Worm (Caenorhabditis elegans) whole organism, early embryonic: ENCODE measurements around the gene hsp-16.41.

Experiments used
- B0310.2 ChIP-seq: sonication (generic microtip); optimal IDR thresholded peaks from 2 replicates; lab custom pipeline; 2016; ENCODE audit warnings: mild to moderate bottlenecking, missing genetic modification characterization, missing compliant biosample characterization
- F13C5.2 ChIP-seq: sonication (generic microtip); optimal IDR thresholded peaks from 2 replicates; lab custom pipeline; 2017; ENCODE audit warnings: mild to moderate bottlenecking, missing genetic modification characterization, inconsistent platforms, missing compliant biosample characterization
- aly-1 ChIP-seq: sonication (generic microtip); optimal IDR thresholded peaks from 2 replicates; lab custom pipeline; 2016; ENCODE audit warnings: missing genetic modification characterization, missing compliant biosample characterization
- ama-1 ChIP-seq: fragments of 150-350 bp; optimal IDR thresholded peaks from 2 replicates; lab custom pipeline; 2014
- ceh-13 ChIP-seq: fragments of 200-800 bp; sonication (Bioruptor generic); optimal IDR thresholded peaks from 2 replicates; lab custom pipeline; 2018; ENCODE audit warnings: mild to moderate bottlenecking, missing genetic modification characterization, missing compliant biosample characterization
- ceh-36 ChIP-seq: sonication (generic microtip); optimal IDR thresholded peaks from 2 replicates; lab custom pipeline; 2016; ENCODE audit warnings: missing genetic modification characterization, inconsistent platforms, missing compliant biosample characterization
- ets-7 ChIP-seq: sonication (generic microtip); optimal IDR thresholded peaks from 2 replicates; lab custom pipeline; 2016; ENCODE audit warnings: missing genotype, missing genetic modification characterization, missing compliant biosample characterization
- flt-1 ChIP-seq: fragments of 200-800 bp; sonication (Bioruptor generic); IDR thresholded peaks from 2 replicates; pipeline ENCODE4 v1.3.6; 2022; ENCODE audit warnings: missing genetic modification characterization, missing compliant biosample characterization
- hmbx-1 ChIP-seq: sonication (generic microtip); optimal IDR thresholded peaks from 2 replicates; lab custom pipeline; 2016; ENCODE audit warnings: mild to moderate bottlenecking, missing genetic modification characterization, missing compliant biosample characterization
- hmg-4 ChIP-seq: fragments of 200-800 bp; sonication (Bioruptor generic); optimal IDR thresholded peaks from 2 replicates; lab custom pipeline; 2018; ENCODE audit warnings: mild to moderate bottlenecking, missing genetic modification characterization, missing compliant biosample characterization
- hnd-1 ChIP-seq: sonication (generic microtip); optimal IDR thresholded peaks from 2 replicates; lab custom pipeline; 2016; ENCODE audit warnings: missing genetic modification characterization, missing compliant biosample characterization
- pes-1 ChIP-seq: fragments of 200-800 bp; sonication (Bioruptor generic); IDR thresholded peaks from 2 replicates; pipeline ENCODE4 v1.3.6; 2022; ENCODE audit warnings: missing genetic modification reagents, missing genetic modification characterization, missing compliant biosample characterization
- scrt-1 ChIP-seq: fragments of 200-800 bp; sonication (Bioruptor generic); IDR thresholded peaks from 2 replicates; pipeline ENCODE4 v1.3.6; 2022; ENCODE audit warnings: missing genetic modification characterization, missing compliant biosample characterization
- sea-1 ChIP-seq: fragments of 200-800 bp; sonication (Bioruptor generic); conservative IDR thresholded peaks from 2 replicates; pipeline ENCODE4 v1.3.6; 2022; ENCODE audit warnings: missing genetic modification characterization, missing compliant biosample characterization
- tbx-11 ChIP-seq: fragments of 200-800 bp; sonication (Bioruptor generic); IDR thresholded peaks from 2 replicates; pipeline ENCODE4 v1.3.6; 2022; ENCODE audit warnings: missing genetic modification characterization, missing compliant biosample characterization
- tbx-37 ChIP-seq: fragments of 200-800 bp; sonication (Bioruptor generic); conservative IDR thresholded peaks from 2 replicates; pipeline ENCODE4 v1.3.6; 2022; ENCODE audit warnings: missing genetic modification reagents, missing genetic modification characterization, missing compliant biosample characterization
- tra-4 ChIP-seq: sonication (generic microtip); optimal IDR thresholded peaks from 2 replicates; lab custom pipeline; 2017; ENCODE audit warnings: missing genetic modification characterization, missing compliant biosample characterization

Gene hsp-16.41

DNA sequence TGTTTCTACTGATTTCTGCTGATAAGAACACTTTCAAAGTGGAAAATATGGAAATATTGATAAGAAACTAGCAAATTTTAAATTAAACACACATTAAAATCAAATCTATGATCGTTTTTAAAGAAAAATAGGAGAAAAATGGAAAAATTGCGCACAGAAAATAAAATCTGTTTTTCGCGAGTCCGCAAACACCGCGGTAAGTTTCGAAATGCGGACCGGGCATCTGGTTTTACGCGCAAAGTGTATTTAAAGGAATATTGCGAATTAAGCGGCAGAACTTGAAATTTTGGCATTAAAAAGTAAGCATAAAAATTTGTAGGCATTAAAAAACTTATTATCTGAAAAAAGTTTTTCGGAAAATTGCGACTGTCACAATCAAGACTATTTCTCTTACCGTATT lies 31.9 kb upstream of the hsp-16.41 start:
- TF ChIP-seq scrt-1 (GFP tag; lab: Robert Waterston, UW), result no peak
- TF ChIP-seq F13C5.2, result peak; percentile 11

DNA sequence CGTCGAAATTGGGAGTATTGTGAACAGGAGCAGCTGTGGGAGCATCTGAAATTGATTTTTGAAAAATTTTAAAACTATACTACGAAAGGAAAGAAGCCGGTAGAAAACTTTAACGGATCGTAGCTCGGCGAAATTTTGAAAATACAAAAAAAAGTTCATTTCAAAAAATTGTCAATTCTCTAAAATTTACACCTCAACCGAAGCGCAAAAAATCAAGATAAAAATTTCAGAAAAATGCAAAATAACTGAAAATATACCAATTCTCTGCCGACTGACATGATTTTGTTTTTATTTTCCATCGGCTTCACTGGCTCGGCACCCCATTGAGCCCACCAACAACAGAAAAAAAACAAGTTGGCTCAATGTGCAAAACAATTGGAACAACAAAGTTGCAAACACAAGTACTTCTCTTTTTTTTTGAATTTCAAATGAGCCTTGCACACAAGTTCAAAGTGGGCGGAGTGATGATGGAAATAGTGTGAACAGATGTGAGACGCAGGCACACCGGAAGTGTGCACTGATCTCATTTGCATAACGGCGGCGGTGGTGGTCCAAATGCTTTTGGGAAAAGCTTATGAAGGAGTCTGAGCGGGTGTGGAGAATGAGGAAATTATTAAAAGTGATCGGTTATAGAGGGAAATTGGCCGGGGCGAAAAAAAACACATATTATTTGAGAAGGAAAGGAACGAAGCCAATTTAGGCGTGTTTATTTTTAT lies 29.9 kb upstream of the hsp-16.41 start, which contains the start of gene F36H9.7:
Gene F36H9.7 (minus strand): TSS at position 51 of the 716 bp plus-strand sequence.
- TF ChIP-seq ceh-13 (GFP tag; lab: Kevin White, UChicago) (no peak), tra-4 (tag; lab: Kevin White, UChicago) (no peak), hmbx-1 (tag; lab: Kevin White, UChicago) (no peak), aly-1 (tag; lab: Kevin White, UChicago) (no peak), tbx-11 (GFP tag; lab: Robert Waterston, UW) (no peak), tbx-37 (GFP tag; lab: Robert Waterston, UW) (no peak), F13C5.2 (no peak), flt-1 (no peak), ceh-36 (tag; lab: Kevin White, UChicago) (no peak), hmg-4 (GFP tag; lab: Kevin White, UChicago) (no peak), ets-7 (tag; lab: Kevin White, UChicago) (no peak), ama-1 (lab: Kevin White, UChicago) (no peak), sea-1 (GFP tag; lab: Robert Waterston, UW) (no peak), B0310.2 (tag; lab: Kevin White, UChicago) (no peak), scrt-1 (GFP tag; lab: Robert Waterston, UW) (no peak), pes-1 (no peak), hnd-1 (tag; lab: Kevin White, UChicago) (no peak)

DNA sequence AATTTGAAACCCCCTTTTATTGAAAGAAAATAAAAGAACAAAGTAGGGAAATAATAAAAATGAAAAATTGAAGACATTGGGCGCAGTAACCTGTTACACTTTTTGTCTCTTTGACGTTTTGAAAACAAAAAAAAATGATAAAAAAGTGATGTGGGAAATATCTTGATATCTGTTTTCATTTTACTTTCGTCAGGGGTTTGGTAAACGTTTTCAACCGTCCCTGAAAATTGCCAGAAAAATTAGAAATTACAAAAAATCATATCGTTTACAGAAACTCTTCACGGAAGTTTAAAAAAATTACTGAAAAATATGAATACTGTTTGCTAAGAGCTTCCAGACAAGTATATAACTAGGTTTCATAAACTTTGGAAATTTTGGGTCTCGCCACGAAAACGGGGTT lies 25.8 kb upstream of the hsp-16.41 start, which contains the start of gene F36H9.4:
Gene F36H9.4 (minus strand): TSS at position 101 of the 400 bp plus-strand sequence.
- TF ChIP-seq ets-7 (tag; lab: Kevin White, UChicago) (no peak), pes-1 (no peak), flt-1 (no peak), sea-1 (GFP tag; lab: Robert Waterston, UW) (no peak), hmg-4 (GFP tag; lab: Kevin White, UChicago) (no peak), ceh-13 (GFP tag; lab: Kevin White, UChicago) (no peak), hmbx-1 (tag; lab: Kevin White, UChicago) (no peak), tbx-11 (GFP tag; lab: Robert Waterston, UW) (no peak), tbx-37 (GFP tag; lab: Robert Waterston, UW) (no peak), tra-4 (tag; lab: Kevin White, UChicago) (no peak), scrt-1 (GFP tag; lab: Robert Waterston, UW) (no peak)

DNA sequence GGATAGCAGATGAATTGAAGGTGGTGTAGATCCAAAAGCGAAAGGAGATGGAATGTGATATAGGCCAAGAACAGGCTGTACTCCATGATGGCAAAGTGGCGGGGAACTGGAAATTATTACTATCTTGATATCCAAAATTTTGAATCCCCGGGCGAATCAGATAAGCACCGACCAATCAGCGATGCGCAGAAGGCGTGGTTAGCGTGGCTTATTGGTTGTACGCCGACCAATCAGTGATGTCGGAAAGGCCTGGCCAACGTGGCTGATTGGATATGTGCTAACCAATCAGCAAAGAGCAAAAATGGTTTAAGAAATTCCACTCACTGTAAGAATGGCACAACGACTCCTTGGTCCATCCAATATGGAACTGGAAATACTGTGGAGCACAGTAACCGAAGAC lies 25.0 kb upstream of the hsp-16.41 start:
- TF ChIP-seq ets-7 (tag; lab: Kevin White, UChicago), result no peak
- no peak for TF ChIP-seq flt-1
- TF ChIP-seq sea-1 (GFP tag; lab: Robert Waterston, UW), result no peak
- no peak for TF ChIP-seq hmbx-1 (tag; lab: Kevin White, UChicago)
- TF ChIP-seq ama-1 (lab: Kevin White, UChicago), result no peak

DNA sequence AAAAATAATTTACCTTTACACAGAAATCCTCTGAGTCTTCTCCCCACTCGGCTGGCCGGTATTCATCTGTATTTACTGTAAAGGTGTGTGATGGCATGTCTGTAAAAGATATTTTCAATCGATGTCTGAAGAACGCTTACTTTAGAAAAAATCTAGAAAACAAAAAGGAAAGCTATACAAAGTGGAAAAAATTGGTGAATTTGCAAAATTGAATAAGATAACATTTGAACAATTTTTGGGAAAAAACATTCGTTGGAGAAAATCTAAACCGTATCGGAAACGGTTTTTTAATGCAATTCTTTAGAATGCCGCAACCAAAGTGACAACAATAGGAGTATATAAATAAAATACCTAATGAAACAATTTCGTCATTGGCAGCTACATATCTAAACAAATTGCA lies 23.1 kb upstream of the hsp-16.41 start, which contains the start of gene F36H9.5:
Gene F36H9.5 (minus strand): TSS at position 101 of the 400 bp plus-strand sequence.
- TF ChIP-seq pes-1 (no peak), F13C5.2 (no peak), ceh-36 (tag; lab: Kevin White, UChicago) (no peak), hnd-1 (tag; lab: Kevin White, UChicago) (no peak), sea-1 (GFP tag; lab: Robert Waterston, UW) (no peak), ama-1 (lab: Kevin White, UChicago) (no peak), ceh-13 (GFP tag; lab: Kevin White, UChicago) (no peak), hmbx-1 (tag; lab: Kevin White, UChicago) (no peak), aly-1 (tag; lab: Kevin White, UChicago) (no peak), B0310.2 (tag; lab: Kevin White, UChicago) (no peak), flt-1 (no peak), ets-7 (tag; lab: Kevin White, UChicago) (no peak), hmg-4 (GFP tag; lab: Kevin White, UChicago) (no peak), tbx-37 (GFP tag; lab: Robert Waterston, UW) (no peak), tbx-11 (GFP tag; lab: Robert Waterston, UW) (no peak), tra-4 (tag; lab: Kevin White, UChicago) (no peak), scrt-1 (GFP tag; lab: Robert Waterston, UW) (no peak)

DNA sequence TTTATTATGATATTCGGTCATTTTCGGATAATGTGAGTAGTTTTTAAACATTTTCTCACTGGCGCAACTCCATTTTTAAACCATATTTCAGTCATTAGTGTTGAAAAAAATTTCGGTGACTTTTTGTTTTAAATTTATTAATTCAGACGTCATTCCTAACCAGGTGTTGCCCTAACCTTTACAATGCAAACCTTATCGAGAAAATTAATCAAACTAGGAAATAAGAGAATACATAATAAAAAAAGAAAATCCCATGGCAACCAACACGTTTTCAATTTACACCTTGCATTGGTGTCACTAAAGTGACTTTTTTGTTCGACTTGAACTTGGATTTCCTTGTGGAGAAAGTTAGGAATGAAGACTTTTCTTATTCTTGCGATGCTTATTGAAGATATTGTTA lies 16.8 kb upstream of the hsp-16.41 start, which contains the start of gene F36H9.2:
Gene F36H9.2 (plus strand): TSS at position 301 of the 400 bp plus-strand sequence.
- no peak for TF ChIP-seq sea-1 (GFP tag; lab: Robert Waterston, UW)
- TF ChIP-seq tbx-11 (GFP tag; lab: Robert Waterston, UW), result no peak
- TF ChIP-seq F13C5.2, result no peak
- no peak for TF ChIP-seq flt-1
- no peak for TF ChIP-seq ceh-36 (tag; lab: Kevin White, UChicago)
- TF ChIP-seq tra-4 (tag; lab: Kevin White, UChicago), result no peak
- TF ChIP-seq aly-1 (tag; lab: Kevin White, UChicago), result no peak
- no peak for TF ChIP-seq scrt-1 (GFP tag; lab: Robert Waterston, UW)

DNA sequence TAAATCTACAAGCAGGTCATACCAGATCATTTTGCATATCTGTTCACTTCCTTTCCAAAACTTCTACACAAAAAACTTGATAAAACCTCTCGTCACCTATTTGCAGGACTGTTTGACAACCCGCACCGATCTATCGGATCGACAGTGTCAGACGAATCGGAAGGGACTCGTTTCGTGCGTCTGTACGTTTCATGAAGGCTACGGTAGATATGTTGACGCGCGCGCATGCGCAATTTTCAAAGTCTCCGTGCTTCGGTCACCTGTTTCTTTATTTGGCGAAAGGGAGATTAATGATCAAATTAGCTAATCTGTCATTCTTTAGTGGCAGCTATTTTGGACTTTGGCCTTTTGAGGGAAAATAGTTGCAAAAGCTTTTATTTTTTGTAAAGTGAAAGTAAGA lies 15.5 kb upstream of the hsp-16.41 start:
- TF ChIP-seq tbx-37 (GFP tag; lab: Robert Waterston, UW) (no peak), ama-1 (lab: Kevin White, UChicago) (no peak), pes-1 (no peak), flt-1 (no peak), F13C5.2 (no peak), ets-7 (tag; lab: Kevin White, UChicago) (no peak), hmbx-1 (tag; lab: Kevin White, UChicago) (no peak), ceh-36 (tag; lab: Kevin White, UChicago) (no peak), B0310.2 (tag; lab: Kevin White, UChicago) (no peak), aly-1 (tag; lab: Kevin White, UChicago) (no peak), sea-1 (GFP tag; lab: Robert Waterston, UW) (no peak), ceh-13 (GFP tag; lab: Kevin White, UChicago) (no peak), hmg-4 (GFP tag; lab: Kevin White, UChicago) (no peak), tbx-11 (GFP tag; lab: Robert Waterston, UW) (no peak), tra-4 (tag; lab: Kevin White, UChicago) (no peak), scrt-1 (GFP tag; lab: Robert Waterston, UW) (no peak), hnd-1 (tag; lab: Kevin White, UChicago) (no peak)
